Worm (Caenorhabditis elegans): ENCODE data around the gene semo-1.

semo-1 gene

ce11 chrIV:14070185-14070991 is 19.4 kb downstream of the semo-1 start:
- TF ChIP-seq aly-1 (tag; optimal IDR thresholded peaks at IDR 0.05): no peak
- TF ChIP-seq flt-1 (GFP tag; IDR thresholded peaks at IDR 0.05): no peak
- no peak for TF ChIP-seq tbx-11 (GFP tag; IDR thresholded peaks at IDR 0.05)
- no peak for TF ChIP-seq F13C5.2 (tag; optimal IDR thresholded peaks at IDR 0.05)
- no peak for TF ChIP-seq pes-1 (GFP tag; IDR thresholded peaks at IDR 0.05)
- no peak for TF ChIP-seq tbx-37 (GFP tag; conservative IDR thresholded peaks at IDR 0.05)
- TF ChIP-seq ceh-36 (tag; optimal IDR thresholded peaks at IDR 0.05): no peak
- TF ChIP-seq hmg-4 (GFP tag; optimal IDR thresholded peaks at IDR 0.05): no peak
- TF ChIP-seq hnd-1 (tag; optimal IDR thresholded peaks at IDR 0.05): no peak
- no peak for TF ChIP-seq scrt-1 (GFP tag; IDR thresholded peaks at IDR 0.05)
- TF ChIP-seq B0310.2 (tag; optimal IDR thresholded peaks at IDR 0.05): no peak
- no peak for TF ChIP-seq sea-1 (GFP tag; conservative IDR thresholded peaks at IDR 0.05)
- TF ChIP-seq hmbx-1 (tag; optimal IDR thresholded peaks at IDR 0.05): no peak

- TF ChIP-seq hmbx-1 (tag; optimal IDR thresholded peaks at IDR 0.05): no peak
- TF ChIP-seq scrt-1 (GFP tag; IDR thresholded peaks at IDR 0.05): no peak
- no peak for TF ChIP-seq ceh-36 (tag; optimal IDR thresholded peaks at IDR 0.05)
- no peak for TF ChIP-seq sea-1 (GFP tag; conservative IDR thresholded peaks at IDR 0.05)
- no peak for TF ChIP-seq B0310.2 (tag; optimal IDR thresholded peaks at IDR 0.05)
- no peak for TF ChIP-seq ceh-13 (GFP tag; optimal IDR thresholded peaks at IDR 0.05)
- TF ChIP-seq tbx-11 (GFP tag; IDR thresholded peaks at IDR 0.05): no peak
- TF ChIP-seq flt-1 (GFP tag; IDR thresholded peaks at IDR 0.05): no peak
- TF ChIP-seq pes-1 (GFP tag; IDR thresholded peaks at IDR 0.05): no peak
- no peak for TF ChIP-seq ama-1 (optimal IDR thresholded peaks at IDR 0.05)
- no peak for TF ChIP-seq hmg-4 (GFP tag; optimal IDR thresholded peaks at IDR 0.05)
- TF ChIP-seq tra-4 (tag; optimal IDR thresholded peaks at IDR 0.05): no peak
- no peak for TF ChIP-seq ets-7 (tag; optimal IDR thresholded peaks at IDR 0.05)
- no peak for TF ChIP-seq aly-1 (tag; optimal IDR thresholded peaks at IDR 0.05)
- no peak for TF ChIP-seq tbx-37 (GFP tag; conservative IDR thresholded peaks at IDR 0.05)
- no peak for TF ChIP-seq F13C5.2 (tag; optimal IDR thresholded peaks at IDR 0.05)
- no peak for TF ChIP-seq hnd-1 (tag; optimal IDR thresholded peaks at IDR 0.05)
Observed at ce11 chrIV:14070992-14071289, 19.9 kb downstream of the semo-1 start.

ce11 chrIV:14071466-14071865 is 20.5 kb downstream of the semo-1 start, which contains the start of gene ccar-1:
Gene ccar-1, plus strand, starts transcription at chrIV:14071548.
- peak; percentile 32 for TF ChIP-seq hmg-4 (GFP tag; optimal IDR thresholded peaks at IDR 0.05)
- TF ChIP-seq sea-1 (GFP tag; conservative IDR thresholded peaks at IDR 0.05): 0 out of 2 replicates have a peak, but pooled peaks have one; percentile 63
- TF ChIP-seq pes-1 (GFP tag; IDR thresholded peaks at IDR 0.05): no peak
- TF ChIP-seq hmbx-1 (tag; optimal IDR thresholded peaks at IDR 0.05): no peak

ce11 chrIV:14072011-14072649 is 21.1 kb downstream of the semo-1 start:
- TF ChIP-seq pes-1 (GFP tag; IDR thresholded peaks at IDR 0.05) (no peak), tbx-11 (GFP tag; IDR thresholded peaks at IDR 0.05) (0 out of 2 replicates have a peak, but pooled peaks have one; percentile 57)

ce11 chrIV:14074456-14074855 is 23.5 kb downstream of the semo-1 start:
- TF ChIP-seq tbx-37 (GFP tag; conservative IDR thresholded peaks at IDR 0.05) (no peak), hnd-1 (tag; optimal IDR thresholded peaks at IDR 0.05) (no peak), hmg-4 (GFP tag; optimal IDR thresholded peaks at IDR 0.05) (no peak), ets-7 (tag; optimal IDR thresholded peaks at IDR 0.05) (no peak), aly-1 (tag; optimal IDR thresholded peaks at IDR 0.05) (no peak), hmbx-1 (tag; optimal IDR thresholded peaks at IDR 0.05) (no peak), pes-1 (GFP tag; IDR thresholded peaks at IDR 0.05) (no peak), ama-1 (optimal IDR thresholded peaks at IDR 0.05) (no peak)

ce11 chrIV:14077135-14077534 is 26.1 kb downstream of the semo-1 start, which contains the start of gene cfp-1:
Gene cfp-1, plus strand, starts transcription at chrIV:14077435.
- TF ChIP-seq ets-7 (tag; optimal IDR thresholded peaks at IDR 0.05): no peak
- TF ChIP-seq ceh-13 (GFP tag; optimal IDR thresholded peaks at IDR 0.05): no peak
- no peak for TF ChIP-seq hmg-4 (GFP tag; optimal IDR thresholded peaks at IDR 0.05)
- TF ChIP-seq scrt-1 (GFP tag; IDR thresholded peaks at IDR 0.05): no peak
- no peak for TF ChIP-seq F13C5.2 (tag; optimal IDR thresholded peaks at IDR 0.05)
- no peak for TF ChIP-seq sea-1 (GFP tag; conservative IDR thresholded peaks at IDR 0.05)
- no peak for TF ChIP-seq aly-1 (tag; optimal IDR thresholded peaks at IDR 0.05)
- TF ChIP-seq tbx-37 (GFP tag; conservative IDR thresholded peaks at IDR 0.05): no peak
- no peak for TF ChIP-seq ama-1 (optimal IDR thresholded peaks at IDR 0.05)
- no peak for TF ChIP-seq tbx-11 (GFP tag; IDR thresholded peaks at IDR 0.05)
- TF ChIP-seq flt-1 (GFP tag; IDR thresholded peaks at IDR 0.05): no peak
- TF ChIP-seq pes-1 (GFP tag; IDR thresholded peaks at IDR 0.05): no peak

ce11 chrIV:14082956-14083355 is 32.0 kb downstream of the semo-1 start:
- no peak for TF ChIP-seq B0310.2 (tag; optimal IDR thresholded peaks at IDR 0.05)
- no peak for TF ChIP-seq flt-1 (GFP tag; IDR thresholded peaks at IDR 0.05)
- TF ChIP-seq pes-1 (GFP tag; IDR thresholded peaks at IDR 0.05): no peak
- no peak for TF ChIP-seq aly-1 (tag; optimal IDR thresholded peaks at IDR 0.05)
- no peak for TF ChIP-seq sea-1 (GFP tag; conservative IDR thresholded peaks at IDR 0.05)
- TF ChIP-seq hmbx-1 (tag; optimal IDR thresholded peaks at IDR 0.05): no peak
- no peak for TF ChIP-seq tbx-11 (GFP tag; IDR thresholded peaks at IDR 0.05)
- TF ChIP-seq ets-7 (tag; optimal IDR thresholded peaks at IDR 0.05): no peak
- TF ChIP-seq tbx-37 (GFP tag; conservative IDR thresholded peaks at IDR 0.05): no peak
- TF ChIP-seq scrt-1 (GFP tag; IDR thresholded peaks at IDR 0.05): no peak
- TF ChIP-seq F13C5.2 (tag; optimal IDR thresholded peaks at IDR 0.05): no peak
- TF ChIP-seq ama-1 (optimal IDR thresholded peaks at IDR 0.05): no peak
- TF ChIP-seq hmg-4 (GFP tag; optimal IDR thresholded peaks at IDR 0.05): no peak
- no peak for TF ChIP-seq hnd-1 (tag; optimal IDR thresholded peaks at IDR 0.05)
- TF ChIP-seq tra-4 (tag; optimal IDR thresholded peaks at IDR 0.05): no peak
- no peak for TF ChIP-seq ceh-36 (tag; optimal IDR thresholded peaks at IDR 0.05)
- TF ChIP-seq ceh-13 (GFP tag; optimal IDR thresholded peaks at IDR 0.05): no peak
